Worm (Caenorhabditis elegans) whole organism, dauer: ENCODE data around the gene M163.10.

Experiments used
- unc-62 ChIP-seq: sonication (generic microtip); optimal IDR thresholded peaks from 2 replicates; lab custom pipeline; 2017; ENCODE audit warnings: missing biosample characterization, missing genetic modification reagents, missing genetic modification characterization

Gene M163.10

DNA sequence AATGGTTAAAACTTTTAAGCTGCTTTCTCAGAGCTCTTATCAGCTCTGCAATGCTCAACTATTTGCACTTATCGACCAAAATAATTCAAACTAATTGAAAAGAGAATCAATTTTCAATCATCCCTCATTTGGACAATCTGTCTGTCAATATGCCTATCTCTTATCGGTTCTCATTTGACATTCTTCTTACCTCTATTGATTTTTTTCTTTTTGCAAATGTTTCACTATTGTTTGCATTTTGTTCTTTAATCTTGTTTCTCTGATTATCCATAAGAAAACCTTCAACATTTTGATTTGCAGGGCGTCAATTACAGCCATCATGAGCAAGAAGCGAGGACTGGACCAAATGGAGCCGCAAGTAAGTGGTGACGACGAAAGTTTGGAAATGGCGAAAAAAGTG is 45.8 kb downstream of the M163.10 start, which contains the start of gene D1025.10:
Gene D1025.10, plus strand, starts transcription at position 301 of the 400 bp plus-strand sequence.
- no peak for TF ChIP-seq unc-62

DNA sequence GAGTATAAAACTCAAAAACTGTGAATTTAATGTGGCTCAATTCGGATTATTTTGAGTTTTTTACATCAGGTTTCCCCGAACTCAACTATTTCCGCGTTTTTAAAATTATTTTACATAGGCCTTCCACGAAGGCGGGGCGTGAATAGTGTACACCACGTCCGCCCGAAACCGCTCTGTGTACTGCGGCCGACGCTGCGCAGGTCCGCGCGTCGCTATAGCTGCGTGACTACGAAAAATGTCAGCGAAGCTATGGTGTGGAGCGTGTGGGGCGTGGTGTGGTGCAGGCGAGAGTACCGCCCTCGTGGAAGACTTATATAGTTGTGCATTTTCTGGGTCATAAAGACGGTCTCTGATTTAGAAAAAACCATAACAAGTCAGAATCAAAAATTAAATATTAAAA is 47.1 kb downstream of the M163.10 start:
- TF ChIP-seq unc-62: no peak

DNA sequence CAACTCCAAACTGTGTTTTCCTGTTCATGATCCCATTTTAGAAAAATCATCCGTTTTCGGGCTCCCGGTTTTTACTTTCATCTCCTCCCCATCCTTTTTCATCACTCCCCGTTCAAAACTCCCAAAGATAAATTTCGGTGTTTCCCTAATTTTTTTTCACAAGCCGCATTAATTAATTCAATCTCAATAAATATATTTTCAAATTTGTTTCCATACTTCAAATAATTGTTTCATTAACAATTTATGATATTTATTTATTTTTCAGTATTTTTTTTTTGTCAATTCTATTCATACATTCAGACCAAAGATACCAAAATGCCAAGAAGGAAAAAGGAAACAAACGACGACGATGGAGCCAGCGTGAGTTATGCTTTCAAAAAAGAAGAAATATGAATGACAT is 49.7 kb downstream of the M163.10 start, which contains the start of gene D1025.1:
Gene D1025.1, plus strand, starts transcription at position 301 of the 400 bp plus-strand sequence.
- TF ChIP-seq unc-62: no peak
